Fruit fly (Drosophila melanogaster) whole organism, embryonic: ENCODE data around the gene ball.

ENCODE experiments used
- Awh ChIP-seq: fragments of 200-800 bp; sonication (Bioruptor generic); IDR thresholded peaks from 2 replicates; pipeline ENCODE4, ENCODE4 v1.3.6; 2022; ENCODE audit warnings: missing biosample characterization, missing genetic modification characterization
- CG10274 ChIP-seq: fragments of 200-800 bp; sonication (Bioruptor generic); optimal IDR thresholded peaks from 3 replicates; lab custom pipeline; 2017; ENCODE audit warnings: missing biosample characterization, mild to moderate bottlenecking, missing genetic modification characterization
- CG11247 ChIP-seq: fragments of 200-800 bp; sonication (Bioruptor generic); IDR thresholded peaks from 2 replicates; pipeline ENCODE4 v1.3.6; 2022; ENCODE audit warnings: missing biosample characterization, missing genetic modification characterization
- CG11398 ChIP-seq: fragments of 200-800 bp; sonication (Bioruptor generic); optimal IDR thresholded peaks from 2 replicates; lab custom pipeline; 2016; ENCODE audit warnings: missing biosample characterization, missing genetic modification characterization
- CG12236 ChIP-seq: fragments of 200-800 bp; sonication (Bioruptor generic); optimal IDR thresholded peaks from 2 replicates; lab custom pipeline; 2016; ENCODE audit warnings: missing biosample characterization, missing genetic modification characterization
- CG13624 ChIP-seq: fragments of 200-800 bp; sonication (Bioruptor generic); optimal IDR thresholded peaks from 2 replicates; lab custom pipeline; 2016; ENCODE audit warnings: missing biosample characterization, missing genetic modification characterization
- CG14667 ChIP-seq: fragments of 200-800 bp; sonication (Bioruptor generic); IDR thresholded peaks from 2 replicates; pipeline ENCODE4 v1.3.6; 2022; ENCODE audit warnings: missing biosample characterization, missing genetic modification characterization
- CG15073 ChIP-seq: fragments of 200-800 bp; sonication (Bioruptor generic); optimal IDR thresholded peaks from 2 replicates; lab custom pipeline; 2016; ENCODE audit warnings: missing biosample characterization, missing genetic modification characterization
- CG17186 ChIP-seq: fragments of 200-800 bp; sonication (Bioruptor generic); optimal IDR thresholded peaks from 3 replicates; lab custom pipeline; 2017; ENCODE audit warnings: missing biosample characterization, missing genetic modification reagents, missing genetic modification characterization
- CG17361 ChIP-seq: fragments of 200-800 bp; sonication (Bioruptor generic); IDR thresholded peaks from 3 replicates; pipeline ENCODE4 v1.3.6; 2022; ENCODE audit warnings: missing biosample characterization, missing genetic modification characterization
- CG18262 ChIP-seq: fragments of 200-800 bp; optimal IDR thresholded peaks from 3 replicates; lab custom pipeline; 2019; ENCODE audit warnings: missing biosample characterization, mild to moderate bottlenecking, missing genetic modification characterization, moderate library complexity
- CG2120 ChIP-seq: fragments of 200-800 bp; sonication (Bioruptor generic); optimal IDR thresholded peaks from 3 replicates; lab custom pipeline; 2016; ENCODE audit warnings: missing biosample characterization, missing genetic modification characterization
- CG2889 ChIP-seq: fragments of 200-800 bp; sonication (Bioruptor generic); IDR thresholded peaks from 3 replicates; pipeline ENCODE4 v1.3.6; 2022; ENCODE audit warnings: missing biosample characterization, missing genetic modification characterization
- CG30020 ChIP-seq: fragments of 200-800 bp; optimal IDR thresholded peaks from 2 replicates; lab custom pipeline; 2019; ENCODE audit warnings: missing biosample characterization, mild to moderate bottlenecking, missing genetic modification characterization, moderate library complexity
- CG30431 ChIP-seq: fragments of 200-800 bp; sonication (Bioruptor generic); optimal IDR thresholded peaks from 2 replicates; lab custom pipeline; 2017; ENCODE audit warnings: missing biosample characterization, missing genetic modification characterization
- CG42726 ChIP-seq: fragments of 200-800 bp; sonication (Bioruptor generic); IDR thresholded peaks from 2 replicates; pipeline ENCODE4 v1.3.6; 2022; ENCODE audit warnings: missing biosample characterization, missing genetic modification characterization; ENCODE audit not compliant: partially characterized antibody
- CG4730 ChIP-seq: fragments of 200-800 bp; sonication (Bioruptor generic); IDR thresholded peaks from 2 replicates; pipeline ENCODE4 v1.3.6; 2022; ENCODE audit warnings: missing biosample characterization, missing genetic modification characterization
- CG6689 ChIP-seq: fragments of 200-800 bp; sonication (Bioruptor generic); IDR thresholded peaks from 2 replicates; pipeline ENCODE4 v1.3.6; 2022; ENCODE audit warnings: missing biosample characterization, missing genetic modification characterization
- CG6765 ChIP-seq: fragments of 200-800 bp; sonication (Bioruptor generic); optimal IDR thresholded peaks from 3 replicates; lab custom pipeline; 2017; ENCODE audit warnings: missing biosample characterization, mild to moderate bottlenecking, missing genetic modification characterization
- CG7357 ChIP-seq: fragments of 200-800 bp; sonication (Bioruptor generic); IDR thresholded peaks from 3 replicates; pipeline ENCODE4 v1.3.6; 2022; ENCODE audit warnings: missing biosample characterization, missing genetic modification characterization
- CkIIα-i1 ChIP-seq: fragments of 200-800 bp; sonication (Bioruptor generic); IDR thresholded peaks from 2 replicates; pipeline ENCODE4 v1.3.6; 2022; ENCODE audit warnings: missing biosample characterization, missing genetic modification characterization
- D ChIP-seq, 2 experiments: fragments of 200-800 bp in 1 of 2; fragments of >200 bp in 1 of 2; sonication (Bioruptor generic) in 1 of 2; optimal IDR thresholded peaks; 2 replicates in 1 of 2; 3 replicates in 1 of 2; lab custom pipeline; 2017; ENCODE audit warnings: mild to moderate bottlenecking in 1 of 2, missing biosample characterization in 1 of 2, missing genetic modification characterization in 1 of 2, missing genetic modification reagents in 1 of 2
- Fer3 ChIP-seq: fragments of 200-800 bp; sonication (Bioruptor generic); optimal IDR thresholded peaks from 2 replicates; lab custom pipeline; 2018; ENCODE audit warnings: missing biosample characterization, mild to moderate bottlenecking, missing genetic modification characterization, moderate library complexity
- Hsf ChIP-seq: fragments of 200-800 bp; sonication (Bioruptor generic); optimal IDR thresholded peaks from 3 replicates; lab custom pipeline; 2016; ENCODE audit warnings: missing biosample characterization, missing genetic modification characterization
- Lpt ChIP-seq: fragments of >200 bp; optimal IDR thresholded peaks from 2 replicates; lab custom pipeline; 2018; ENCODE audit warnings: missing biosample characterization, missing genetic modification characterization
- MESR4 ChIP-seq: fragments of 200-800 bp; sonication (Bioruptor generic); optimal IDR thresholded peaks from 2 replicates; lab custom pipeline; 2018; ENCODE audit warnings: missing biosample characterization, mild to moderate bottlenecking, missing genetic modification characterization, moderate library complexity
- Max ChIP-seq: fragments of 200-800 bp; sonication (Bioruptor generic); optimal IDR thresholded peaks from 2 replicates; lab custom pipeline; 2016; ENCODE audit warnings: missing biosample characterization, mild to moderate bottlenecking, missing genetic modification characterization
- NK7.1 ChIP-seq: fragments of 200-800 bp; sonication (Bioruptor generic); optimal IDR thresholded peaks from 3 replicates; lab custom pipeline; 2016; ENCODE audit warnings: missing biosample characterization, missing genetic modification characterization
- PHDP ChIP-seq: fragments of 200-800 bp; sonication (Bioruptor generic); optimal IDR thresholded peaks from 3 replicates; lab custom pipeline; 2018; ENCODE audit warnings: missing biosample characterization, mild to moderate bottlenecking, missing genetic modification characterization, moderate library complexity
- TFAM ChIP-seq: fragments of 200-800 bp; sonication (Bioruptor generic); optimal IDR thresholded peaks from 2 replicates; lab custom pipeline; 2017; ENCODE audit warnings: missing biosample characterization, missing genetic modification characterization, inconsistent platforms
- Trl ChIP-seq, 3 experiments: fragments of >200 bp in 2 of 3; fragments of 200-800 bp in 1 of 3; sonication (Bioruptor generic) in 1 of 3; optimal IDR thresholded peaks; 2 replicates in 1 of 3; 3 replicates in 2 of 3; lab custom pipeline; 2016 to 2017; ENCODE audit warnings: missing biosample characterization in 1 of 3, missing genetic modification characterization in 1 of 3
- Xrp1 ChIP-seq: fragments of 200-800 bp; sonication (Bioruptor generic); IDR thresholded peaks from 2 replicates; pipeline ENCODE4 v1.3.6; 2022; ENCODE audit warnings: missing biosample characterization, missing genetic modification characterization
- ap ChIP-seq: fragments of 200-800 bp; sonication (Bioruptor generic); IDR thresholded peaks from 2 replicates; pipeline ENCODE4 v1.3.6; 2022; ENCODE audit warnings: missing biosample characterization, missing genetic modification characterization
- br ChIP-seq: fragments of >200 bp; optimal IDR thresholded peaks from 2 replicates; lab custom pipeline; 2017
- cas ChIP-seq: fragments of 200-800 bp; sonication (Bioruptor generic); IDR thresholded peaks from 2 replicates; pipeline ENCODE4 v1.3.6; 2022; ENCODE audit warnings: missing biosample characterization, missing genetic modification characterization
- cwo ChIP-seq: fragments of 200-800 bp; sonication (Bioruptor generic); optimal IDR thresholded peaks from 3 replicates; lab custom pipeline; 2017; ENCODE audit warnings: missing biosample characterization, missing genetic modification characterization, mild to moderate bottlenecking, moderate library complexity, missing genetic modification reagents
- dati ChIP-seq: fragments of 200-800 bp; sonication (Bioruptor generic); IDR thresholded peaks from 2 replicates; pipeline ENCODE4 v1.3.6; 2022; ENCODE audit warnings: missing biosample characterization, missing genetic modification characterization
- dmrt11E ChIP-seq: fragments of 200-800 bp; sonication (Bioruptor generic); optimal IDR thresholded peaks from 3 replicates; lab custom pipeline; 2018; ENCODE audit warnings: missing biosample characterization, mild to moderate bottlenecking, missing genetic modification characterization, moderate library complexity
- fru ChIP-seq: fragments of >200 bp; optimal IDR thresholded peaks from 2 replicates; lab custom pipeline; 2017
- gcm2 ChIP-seq: fragments of 200-800 bp; sonication (Bioruptor generic); optimal IDR thresholded peaks from 2 replicates; lab custom pipeline; 2016; ENCODE audit warnings: missing biosample characterization, missing genetic modification characterization
- gsb ChIP-seq: fragments of 200-800 bp; sonication (Bioruptor generic); IDR thresholded peaks from 2 replicates; pipeline ENCODE4 v1.3.6; 2022; ENCODE audit warnings: missing biosample characterization, missing genetic modification characterization
- hbn ChIP-seq: fragments of 200-800 bp; sonication (Bioruptor generic); IDR thresholded peaks from 2 replicates; pipeline ENCODE4 v1.3.6; 2022; ENCODE audit warnings: missing biosample characterization, missing genetic modification characterization; ENCODE audit not compliant: partially characterized antibody
- insv ChIP-seq, 2 experiments: fragments of 200-800 bp; sonication (Bioruptor generic); optimal IDR thresholded peaks; 3 replicates each; lab custom pipeline; 2016 to 2018; ENCODE audit warnings: missing biosample characterization in 2 of 2, missing genetic modification characterization in 2 of 2
- kah ChIP-seq: fragments of 200-800 bp; sonication (Bioruptor generic); optimal IDR thresholded peaks from 2 replicates; lab custom pipeline; 2018; ENCODE audit warnings: missing biosample characterization, mild to moderate bottlenecking, missing genetic modification characterization
- lbe ChIP-seq: fragments of 200-800 bp; sonication (Bioruptor generic); optimal IDR thresholded peaks from 2 replicates; lab custom pipeline; 2016; ENCODE audit warnings: missing biosample characterization, mild to moderate bottlenecking, missing genetic modification characterization
- oc ChIP-seq: fragments of 200-800 bp; sonication (Bioruptor generic); optimal IDR thresholded peaks from 2 replicates; lab custom pipeline; 2018; ENCODE audit warnings: missing biosample characterization, mild to moderate bottlenecking, missing genetic modification characterization, moderate library complexity
- pita ChIP-seq: fragments of 200-800 bp; sonication (Bioruptor generic); optimal IDR thresholded peaks from 2 replicates; lab custom pipeline; 2017; ENCODE audit warnings: missing biosample characterization, mild to moderate bottlenecking, missing genetic modification characterization
- pros ChIP-seq: fragments of 200-800 bp; sonication (Bioruptor generic); optimal IDR thresholded peaks from 3 replicates; lab custom pipeline; 2019; ENCODE audit warnings: missing biosample characterization, mild to moderate bottlenecking, missing genetic modification characterization, moderate library complexity
- sob ChIP-seq: fragments of 200-800 bp; sonication (Bioruptor generic); IDR thresholded peaks from 2 replicates; pipeline ENCODE4 v1.3.6; 2022; ENCODE audit warnings: missing biosample characterization, missing genetic modification characterization
- twi ChIP-seq: fragments of 200-800 bp; optimal IDR thresholded peaks from 2 replicates; lab custom pipeline; 2019; ENCODE audit warnings: missing biosample characterization, mild to moderate bottlenecking, missing genetic modification characterization, moderate library complexity
- wek ChIP-seq: fragments of 200-800 bp; sonication (Bioruptor generic); optimal IDR thresholded peaks from 3 replicates; lab custom pipeline; 2018; ENCODE audit warnings: missing biosample characterization, mild to moderate bottlenecking, missing genetic modification characterization, moderate library complexity

ball gene

dm6 chr3R:26875544-26876027 is 9.0 kb upstream of the ball start, which contains the start of gene Rb97D (continued):
- TF ChIP-seq gcm2 (GFP tag; lab: Kevin White, UChicago) (no peak), CG2120 (GFP tag; lab: Kevin White, UChicago) (peak; percentile 85), CG11398 (GFP tag; lab: Kevin White, UChicago) (peak; percentile 38), CkIIα-i1 (no peak), CG17186 (no peak), CG7357 (no peak), kah (GFP tag; lab: Kevin White, UChicago) (peak; percentile 6), CG13624 (GFP tag; lab: Kevin White, UChicago) (peak; percentile 84), pita (GFP tag; lab: Kevin White, UChicago) (no peak), dati (GFP tag; lab: Robert Waterston, UW) (0 out of 2 replicates have a peak, but pooled peaks have one; percentile 2), Trl (optimal IDR thresholded peaks at IDR 0.05; lab: Kevin White, UChicago) (no peak), Trl (GFP tag; optimal IDR thresholded peaks at IDR 0.05; lab: Kevin White, UChicago) (peak; percentile 81), Hsf (peak; percentile 79), wek (GFP tag; lab: Kevin White, UChicago) (peak; percentile 95), Awh (GFP tag; lab: Robert Waterston, UW) (peak; percentile 43; the same call in 1 of the 2 replicates), CG6765 (peak; percentile 67), CG2889 (GFP tag; lab: Robert Waterston, UW) (no peak), CG14667 (GFP tag; lab: Robert Waterston, UW) (peak; percentile 51; the same call in 1 of the 2 replicates), hbn (peak; percentile 91), CG17361 (GFP tag; lab: Robert Waterston, UW) (peak; percentile 76), CG15073 (GFP tag; lab: Kevin White, UChicago) (no peak), sob (GFP tag; lab: Robert Waterston, UW) (peak; percentile 78), CG4730 (GFP tag; lab: Robert Waterston, UW) (peak; percentile 39; the same call in 1 of the 2 replicates), MESR4 (GFP tag; lab: Kevin White, UChicago) (peak; percentile 97), Fer3 (tag; lab: Kevin White, UChicago) (peak; percentile 70), CG12236 (GFP tag; lab: Kevin White, UChicago) (peak; percentile 0), twi (tag; lab: Kevin White, UChicago) (peak; percentile 63), NK7.1 (GFP tag; lab: Kevin White, UChicago) (no peak), CG6689 (GFP tag; lab: Robert Waterston, UW) (peak; percentile 71), Max (GFP tag; lab: Kevin White, UChicago) (peak; percentile 12), pros (GFP tag; lab: Kevin White, UChicago) (no peak), CG18262 (tag; lab: Kevin White, UChicago) (peak; percentile 62), CG42726 (GFP tag; lab: Robert Waterston, UW) (peak; percentile 38; the same call in 1 of the 2 replicates), ap (GFP tag; lab: Robert Waterston, UW) (no peak), oc (tag; lab: Kevin White, UChicago) (peak; percentile 29), insv (GFP tag; optimal IDR thresholded peaks at IDR 0.05; lab: Kevin White, UChicago) (peak in 1 of 2 experiments; percentile 17), gsb (peak; percentile 61), CG30431 (GFP tag; lab: Kevin White, UChicago) (no peak), lbe (GFP tag; lab: Kevin White, UChicago) (peak; percentile 41), CG10274 (GFP tag; lab: Kevin White, UChicago) (no peak), br (no peak), TFAM (GFP tag; lab: Kevin White, UChicago) (no peak), PHDP (tag; lab: Kevin White, UChicago) (peak; percentile 71), D (optimal IDR thresholded peaks at IDR 0.05; lab: Kevin White, UChicago) (no peak), D (GFP tag; optimal IDR thresholded peaks at IDR 0.05; lab: Kevin White, UChicago) (peak; percentile 25), CG30020 (tag; lab: Kevin White, UChicago) (peak; percentile 65), fru (no peak), cwo (GFP tag; lab: Kevin White, UChicago) (peak; percentile 20), Xrp1 (GFP tag; lab: Robert Waterston, UW) (peak; percentile 78), Lpt (GFP tag; lab: Kevin White, UChicago) (no peak), dmrt11E (peak; percentile 70), cas (GFP tag; lab: Robert Waterston, UW) (peak; percentile 41; the same call in 1 of the 2 replicates), CG11247 (GFP tag; lab: Robert Waterston, UW) (peak; percentile 51)
